Fruit fly (Drosophila melanogaster): Measurements from ENCODE around the gene Idh3g.

Gene Idh3g

dm6 chr3R:25644172-25644571 is 36.5 kb upstream of the Idh3g start:
- no peak for TF ChIP-seq CG33017 (tag; optimal IDR thresholded peaks at IDR 0.05)
- no peak for TF ChIP-seq cic (GFP tag; optimal IDR thresholded peaks at IDR 0.05)
- no peak for TF ChIP-seq CG14711 (tag; optimal IDR thresholded peaks at IDR 0.05)
- no peak for TF ChIP-seq Mnt (GFP tag; optimal IDR thresholded peaks at IDR 0.05)
- TF ChIP-seq kay (GFP tag; ENCODE audit: borderline replicate concordance) = no peak
- no peak for TF ChIP-seq CG12768 (GFP tag; optimal IDR thresholded peaks at IDR 0.05)
- no peak for TF ChIP-seq ovo (GFP tag; optimal IDR thresholded peaks at IDR 0.05)
- no peak for TF ChIP-seq Crg-1 (GFP tag; optimal IDR thresholded peaks at IDR 0.05)
- no peak for TF ChIP-seq CG7101 (tag; optimal IDR thresholded peaks at IDR 0.05)
- no peak for TF ChIP-seq Clk (GFP tag; optimal IDR thresholded peaks at IDR 0.05)
- TF ChIP-seq CG5204 (GFP tag; optimal IDR thresholded peaks at IDR 0.05) = no peak
- no peak for TF ChIP-seq CG7045 (GFP tag; optimal IDR thresholded peaks at IDR 0.05)
- TF ChIP-seq toe (GFP tag; optimal IDR thresholded peaks at IDR 0.05) = no peak
- TF ChIP-seq pad (GFP tag; optimal IDR thresholded peaks at IDR 0.05) = no peak
- TF ChIP-seq Hr96 (GFP tag; optimal IDR thresholded peaks at IDR 0.05) = no peak
- no peak for TF ChIP-seq bab1 (GFP tag; optimal IDR thresholded peaks at IDR 0.05)
- no peak for TF ChIP-seq tj (GFP tag; optimal IDR thresholded peaks at IDR 0.05)
- no peak for TF ChIP-seq cnc (optimal IDR thresholded peaks at IDR 0.05)
- TF ChIP-seq CG11617 (GFP tag; optimal IDR thresholded peaks at IDR 0.05) = no peak

DNA sequence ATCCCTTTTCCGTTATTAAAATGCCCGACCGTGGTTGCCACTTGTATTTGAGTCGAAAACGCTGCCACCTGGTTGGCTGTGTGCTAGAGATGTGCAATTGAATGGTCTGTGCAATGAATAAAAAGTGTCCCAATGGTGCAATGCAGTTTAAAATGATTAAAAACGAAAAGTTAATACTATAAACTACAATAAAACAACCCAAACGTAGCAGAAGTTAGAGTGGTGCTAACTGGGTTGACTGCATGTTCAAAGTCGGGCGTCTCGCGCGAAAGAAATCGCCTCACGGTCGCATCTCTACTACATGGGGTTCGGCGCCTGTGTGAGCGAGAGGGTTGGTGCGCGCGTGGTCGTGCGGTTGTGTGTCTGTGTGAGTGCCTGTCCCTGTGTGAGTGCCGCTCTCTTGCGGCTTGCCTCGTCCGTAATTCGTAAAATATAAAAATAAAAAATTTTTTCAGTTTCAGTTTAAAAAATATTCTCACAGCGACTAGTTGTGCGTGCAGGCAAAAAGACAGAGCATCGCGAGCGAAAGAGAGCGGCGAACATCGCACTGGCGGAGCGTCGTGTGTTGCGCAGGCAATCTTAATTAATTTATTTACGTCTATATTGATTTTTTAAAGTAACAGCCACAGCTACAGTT is 33.6 kb upstream of the Idh3g start:
- TF ChIP-seq CG1620 (GFP tag; optimal IDR thresholded peaks at IDR 0.05) = peak; percentile 89
- TF ChIP-seq Clk (GFP tag; optimal IDR thresholded peaks at IDR 0.05) = peak; percentile 86
- peak; percentile 89 for TF ChIP-seq CG7101 (tag; optimal IDR thresholded peaks at IDR 0.05)
- peak; percentile 100 for TF ChIP-seq cic (GFP tag; optimal IDR thresholded peaks at IDR 0.05)
- TF ChIP-seq Crg-1 (GFP tag; optimal IDR thresholded peaks at IDR 0.05) = peak; percentile 94
- TF ChIP-seq CG11617 (GFP tag; optimal IDR thresholded peaks at IDR 0.05) = peak; percentile 86
- TF ChIP-seq Hr96 (GFP tag; optimal IDR thresholded peaks at IDR 0.05) = peak; percentile 94
- TF ChIP-seq Mnt (GFP tag; optimal IDR thresholded peaks at IDR 0.05) = peak; percentile 90
- peak; percentile 91 for TF ChIP-seq CG12768 (GFP tag; optimal IDR thresholded peaks at IDR 0.05)
- peak; percentile 90 for TF ChIP-seq CG7045 (GFP tag; optimal IDR thresholded peaks at IDR 0.05)
- peak; percentile 90 for TF ChIP-seq CG5204 (GFP tag; optimal IDR thresholded peaks at IDR 0.05)
- TF ChIP-seq bab1 (GFP tag; optimal IDR thresholded peaks at IDR 0.05) = peak; percentile 93
- TF ChIP-seq CG33017 (tag; optimal IDR thresholded peaks at IDR 0.05) = peak; percentile 83
- TF ChIP-seq pad (GFP tag; optimal IDR thresholded peaks at IDR 0.05) = peak; percentile 84
- peak; percentile 83 for TF ChIP-seq CG14711 (tag; optimal IDR thresholded peaks at IDR 0.05)
- TF ChIP-seq cnc (optimal IDR thresholded peaks at IDR 0.05) = no peak
- TF ChIP-seq ovo (GFP tag; optimal IDR thresholded peaks at IDR 0.05) = peak; percentile 86
- TF ChIP-seq kay (GFP tag; ENCODE audit: borderline replicate concordance) = no peak
- TF ChIP-seq toe (GFP tag; optimal IDR thresholded peaks at IDR 0.05) = peak; percentile 96
- TF ChIP-seq tj (GFP tag; optimal IDR thresholded peaks at IDR 0.05) = peak; percentile 61

dm6 chr3R:25647577-25648257 is 32.9 kb upstream of the Idh3g start:
- no peak for TF ChIP-seq Clk (GFP tag; optimal IDR thresholded peaks at IDR 0.05)
- TF ChIP-seq cic (GFP tag; optimal IDR thresholded peaks at IDR 0.05) = peak; percentile 56
- peak; percentile 52 for TF ChIP-seq CG11617 (GFP tag; optimal IDR thresholded peaks at IDR 0.05)
- peak; percentile 41 for TF ChIP-seq CG7101 (tag; optimal IDR thresholded peaks at IDR 0.05)
- TF ChIP-seq CG7045 (GFP tag; optimal IDR thresholded peaks at IDR 0.05) = no peak
- TF ChIP-seq toe (GFP tag; optimal IDR thresholded peaks at IDR 0.05) = peak; percentile 42
- TF ChIP-seq pad (GFP tag; optimal IDR thresholded peaks at IDR 0.05) = no peak
- no peak for TF ChIP-seq CG5204 (GFP tag; optimal IDR thresholded peaks at IDR 0.05)
- TF ChIP-seq Crg-1 (GFP tag; optimal IDR thresholded peaks at IDR 0.05) = no peak
- no peak for TF ChIP-seq CG1620 (GFP tag; optimal IDR thresholded peaks at IDR 0.05)
- TF ChIP-seq Hr96 (GFP tag; optimal IDR thresholded peaks at IDR 0.05) = peak; percentile 50
- TF ChIP-seq ovo (GFP tag; optimal IDR thresholded peaks at IDR 0.05) = peak; percentile 49
- TF ChIP-seq Mnt (GFP tag; optimal IDR thresholded peaks at IDR 0.05) = peak; percentile 33
- peak; percentile 3 for TF ChIP-seq CG14711 (tag; optimal IDR thresholded peaks at IDR 0.05)
- peak; percentile 50 for TF ChIP-seq tj (GFP tag; optimal IDR thresholded peaks at IDR 0.05)
- TF ChIP-seq bab1 (GFP tag; optimal IDR thresholded peaks at IDR 0.05) = peak; percentile 42
- TF ChIP-seq kay (GFP tag; ENCODE audit: borderline replicate concordance) = peak; percentile 95
- TF ChIP-seq CG33017 (tag; optimal IDR thresholded peaks at IDR 0.05) = peak; percentile 41
- no peak for TF ChIP-seq cnc (optimal IDR thresholded peaks at IDR 0.05)
- peak; percentile 79 for TF ChIP-seq CG12768 (GFP tag; optimal IDR thresholded peaks at IDR 0.05)

dm6 chr3R:25648258-25648606 is 32.4 kb upstream of the Idh3g start:
- TF ChIP-seq Hr96 (GFP tag; optimal IDR thresholded peaks at IDR 0.05) = no peak
- TF ChIP-seq CG33017 (tag; optimal IDR thresholded peaks at IDR 0.05) = no peak
- no peak for TF ChIP-seq CG7045 (GFP tag; optimal IDR thresholded peaks at IDR 0.05)
- no peak for TF ChIP-seq kay (GFP tag; ENCODE audit: borderline replicate concordance)
- TF ChIP-seq Clk (GFP tag; optimal IDR thresholded peaks at IDR 0.05) = no peak

DNA sequence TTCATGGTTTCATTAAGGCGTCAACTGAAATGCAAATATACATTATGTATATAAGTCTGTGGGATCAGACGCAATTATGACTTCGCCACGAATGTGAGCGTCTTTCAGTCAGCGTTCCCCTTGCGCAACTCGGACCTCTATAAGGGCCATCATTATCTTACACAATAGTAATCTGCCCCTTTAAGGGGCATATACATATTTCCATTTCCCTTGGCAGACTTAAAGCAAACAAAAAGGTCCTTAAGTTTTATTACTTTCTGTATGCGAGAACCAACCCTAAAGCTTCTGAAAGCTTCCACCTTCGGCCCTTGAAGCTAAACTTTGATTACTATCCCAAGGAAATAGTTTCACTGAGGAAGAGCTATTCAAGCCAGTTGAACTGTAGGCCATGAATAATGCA is 30.2 kb upstream of the Idh3g start:
- no peak for TF ChIP-seq CG14711 (tag; optimal IDR thresholded peaks at IDR 0.05)
- no peak for TF ChIP-seq Crg-1 (GFP tag; optimal IDR thresholded peaks at IDR 0.05)
- no peak for TF ChIP-seq tj (GFP tag; optimal IDR thresholded peaks at IDR 0.05)
- TF ChIP-seq CG5204 (GFP tag; optimal IDR thresholded peaks at IDR 0.05) = no peak
- no peak for TF ChIP-seq CG7045 (GFP tag; optimal IDR thresholded peaks at IDR 0.05)
- TF ChIP-seq Clk (GFP tag; optimal IDR thresholded peaks at IDR 0.05) = no peak
- TF ChIP-seq pad (GFP tag; optimal IDR thresholded peaks at IDR 0.05) = no peak
- TF ChIP-seq CG33017 (tag; optimal IDR thresholded peaks at IDR 0.05) = no peak
- TF ChIP-seq cnc (optimal IDR thresholded peaks at IDR 0.05) = no peak
- TF ChIP-seq bab1 (GFP tag; optimal IDR thresholded peaks at IDR 0.05) = no peak
- TF ChIP-seq toe (GFP tag; optimal IDR thresholded peaks at IDR 0.05) = no peak
- no peak for TF ChIP-seq kay (GFP tag; ENCODE audit: borderline replicate concordance)
- TF ChIP-seq CG1620 (GFP tag; optimal IDR thresholded peaks at IDR 0.05) = no peak
